Fruit fly (Drosophila melanogaster) whole organism, embryonic: ENCODE data around the gene Obp99a.

Experiments
- Asciz ChIP-seq: fragments of 200-800 bp; sonication (Bioruptor generic); optimal IDR thresholded peaks from 2 replicates; lab custom pipeline; 2017; ENCODE audit warnings: missing biosample characterization, mild to moderate bottlenecking, missing genetic modification characterization, missing genetic modification reagents
- Atf3 ChIP-seq: fragments of 200-800 bp; sonication (Bioruptor generic); optimal IDR thresholded peaks from 3 replicates; lab custom pipeline; 2016; ENCODE audit warnings: missing biosample characterization, missing genetic modification characterization
- CG11456 ChIP-seq: fragments of 200-800 bp; sonication (Bioruptor generic); IDR thresholded peaks from 3 replicates; pipeline ENCODE4 v1.3.6; 2022; ENCODE audit warnings: missing biosample characterization, missing genetic modification characterization
- CG12744 ChIP-seq: fragments of 200-800 bp; sonication (Bioruptor generic); optimal IDR thresholded peaks from 2 replicates; lab custom pipeline; 2016; ENCODE audit warnings: missing biosample characterization, missing genetic modification characterization
- CG12769 ChIP-seq: fragments of 200-800 bp; sonication (Bioruptor generic); optimal IDR thresholded peaks from 2 replicates; lab custom pipeline; 2019; ENCODE audit warnings: missing biosample characterization, mild to moderate bottlenecking, missing genetic modification characterization, moderate library complexity
- CG12942 ChIP-seq: fragments of 200-800 bp; sonication (Bioruptor generic); optimal IDR thresholded peaks from 3 replicates; lab custom pipeline; 2016; ENCODE audit warnings: missing biosample characterization, missing genetic modification characterization
- CG14441 ChIP-seq: fragments of 200-800 bp; sonication (Bioruptor generic); IDR thresholded peaks from 2 replicates; pipeline ENCODE4 v1.3.6; 2022; ENCODE audit warnings: missing biosample characterization, missing genetic modification characterization
- CG14965 ChIP-seq: fragments of 200-800 bp; sonication (Bioruptor generic); optimal IDR thresholded peaks from 2 replicates; lab custom pipeline; 2016; ENCODE audit warnings: missing biosample characterization, missing genetic modification characterization, borderline replicate concordance
- CG1603 ChIP-seq: fragments of 200-800 bp; sonication (Bioruptor generic); optimal IDR thresholded peaks from 2 replicates; lab custom pipeline; 2019; ENCODE audit warnings: missing biosample characterization, mild to moderate bottlenecking, missing genetic modification characterization, moderate library complexity
- CG16779 ChIP-seq: fragments of 200-800 bp; sonication (Bioruptor generic); IDR thresholded peaks from 2 replicates; pipeline ENCODE4 v1.3.6; 2022; ENCODE audit warnings: missing biosample characterization, missing genetic modification characterization
- CG17912 ChIP-seq: fragments of 200-800 bp; sonication (Bioruptor generic); optimal IDR thresholded peaks from 2 replicates; lab custom pipeline; 2018; ENCODE audit warnings: missing biosample characterization, mild to moderate bottlenecking, missing genetic modification characterization
- CG18011 ChIP-seq: fragments of 200-800 bp; sonication (Bioruptor generic); optimal IDR thresholded peaks from 2 replicates; lab custom pipeline; 2017; ENCODE audit warnings: missing biosample characterization, missing genetic modification characterization, mild to moderate bottlenecking, moderate library complexity, missing genotype
- CG2120 ChIP-seq: fragments of 200-800 bp; sonication (Bioruptor generic); optimal IDR thresholded peaks from 3 replicates; lab custom pipeline; 2016; ENCODE audit warnings: missing biosample characterization, missing genetic modification characterization
- CG2199 ChIP-seq: fragments of 200-800 bp; sonication (Bioruptor generic); IDR thresholded peaks from 3 replicates; pipeline ENCODE4 v1.3.6; 2022; ENCODE audit warnings: missing biosample characterization, missing genetic modification characterization
- CG30020 ChIP-seq: fragments of 200-800 bp; optimal IDR thresholded peaks from 2 replicates; lab custom pipeline; 2019; ENCODE audit warnings: missing biosample characterization, mild to moderate bottlenecking, missing genetic modification characterization, moderate library complexity
- CG3065 ChIP-seq: fragments of 200-800 bp; sonication (Bioruptor generic); optimal IDR thresholded peaks from 2 replicates; lab custom pipeline; 2016; ENCODE audit warnings: missing biosample characterization, missing genetic modification characterization
- CG31365 ChIP-seq: fragments of 200-800 bp; sonication (Bioruptor generic); optimal IDR thresholded peaks from 2 replicates; lab custom pipeline; 2018; ENCODE audit warnings: missing biosample characterization, mild to moderate bottlenecking, missing genetic modification characterization
- CG3163 ChIP-seq: fragments of 200-800 bp; sonication (Bioruptor generic); optimal IDR thresholded peaks from 3 replicates; lab custom pipeline; 2016; ENCODE audit warnings: missing biosample characterization, missing genetic modification characterization
- CG33213 ChIP-seq: fragments of 200-800 bp; sonication (Bioruptor generic); optimal IDR thresholded peaks from 3 replicates; lab custom pipeline; 2016; ENCODE audit warnings: missing biosample characterization, missing genetic modification characterization
- CG34224 ChIP-seq: fragments of 200-800 bp; sonication (Bioruptor generic); IDR thresholded peaks from 3 replicates; pipeline ENCODE4 v1.3.6; 2022; ENCODE audit warnings: missing biosample characterization, missing genetic modification characterization; ENCODE audit not compliant: partially characterized antibody
- CG6654 ChIP-seq: fragments of 200-800 bp; sonication (Bioruptor generic); optimal IDR thresholded peaks from 2 replicates; lab custom pipeline; 2017; ENCODE audit warnings: missing biosample characterization, mild to moderate bottlenecking, missing genetic modification characterization
- CG9215 ChIP-seq: fragments of 200-800 bp; sonication (Bioruptor generic); IDR thresholded peaks from 2 replicates; pipeline ENCODE4 v1.3.6; 2022; ENCODE audit warnings: missing biosample characterization, missing genetic modification characterization
- Dip3 ChIP-seq: fragments of 200-800 bp; sonication (Bioruptor generic); optimal IDR thresholded peaks from 3 replicates; lab custom pipeline; 2016; ENCODE audit warnings: missing biosample characterization, missing genetic modification characterization
- Elba2 ChIP-seq: fragments of 200-800 bp; sonication (Bioruptor generic); optimal IDR thresholded peaks from 3 replicates; lab custom pipeline; 2016; ENCODE audit warnings: missing biosample characterization, missing genetic modification characterization
- HLH3B ChIP-seq: fragments of 200-800 bp; sonication (Bioruptor generic); IDR thresholded peaks from 2 replicates; pipeline ENCODE4 v1.3.6; 2022; ENCODE audit warnings: missing biosample characterization, missing genetic modification characterization
- Jarid2 ChIP-seq: fragments of 200-800 bp; sonication (Bioruptor generic); optimal IDR thresholded peaks from 3 replicates; lab custom pipeline; 2017; ENCODE audit warnings: mild to moderate bottlenecking, missing biosample characterization, missing genetic modification reagents, missing genetic modification characterization
- Lpt ChIP-seq: fragments of >200 bp; optimal IDR thresholded peaks from 2 replicates; lab custom pipeline; 2018; ENCODE audit warnings: missing biosample characterization, missing genetic modification characterization
- MBD-R2 ChIP-seq: fragments of 200-800 bp; sonication (Bioruptor generic); IDR thresholded peaks from 2 replicates; pipeline ENCODE4 v1.3.6; 2022; ENCODE audit warnings: missing biosample characterization, missing genetic modification characterization
- Rx ChIP-seq: fragments of 200-800 bp; sonication (Bioruptor generic); IDR thresholded peaks from 2 replicates; pipeline ENCODE4 v1.3.6; 2022; ENCODE audit warnings: missing biosample characterization, missing genetic modification characterization
- Vsx1 ChIP-seq: fragments of 200-800 bp; sonication (Bioruptor generic); optimal IDR thresholded peaks from 2 replicates; lab custom pipeline; 2017; ENCODE audit warnings: missing biosample characterization, mild to moderate bottlenecking, missing genetic modification characterization, missing genetic modification reagents
- ase ChIP-seq: fragments of 200-800 bp; sonication (Bioruptor generic); IDR thresholded peaks from 3 replicates; pipeline ENCODE4 v1.3.6; 2022; ENCODE audit warnings: missing biosample characterization, missing genetic modification characterization
- bowl ChIP-seq: fragments of 200-800 bp; sonication (Bioruptor generic); IDR thresholded peaks from 2 replicates; pipeline ENCODE4 v1.3.6; 2022; ENCODE audit warnings: missing biosample characterization, missing genetic modification characterization
- cas ChIP-seq: fragments of 200-800 bp; sonication (Bioruptor generic); IDR thresholded peaks from 2 replicates; pipeline ENCODE4 v1.3.6; 2022; ENCODE audit warnings: missing biosample characterization, missing genetic modification characterization
- chif ChIP-seq, 2 experiments: fragments of 200-800 bp; sonication (Bioruptor generic); optimal IDR thresholded peaks; 3 replicates each; lab custom pipeline; 2016; ENCODE audit warnings: missing biosample characterization in 2 of 2, missing genetic modification characterization in 2 of 2
- da ChIP-seq: fragments of 200-800 bp; sonication (Bioruptor generic); optimal IDR thresholded peaks from 2 replicates; lab custom pipeline; 2016; ENCODE audit warnings: missing biosample characterization, missing genetic modification characterization
- ftz-f1 ChIP-seq: fragments of 200-800 bp; sonication (Bioruptor generic); optimal IDR thresholded peaks from 2 replicates; lab custom pipeline; 2016; ENCODE audit warnings: missing biosample characterization, missing genetic modification characterization
- gsb-n ChIP-seq: fragments of 200-800 bp; sonication (Bioruptor generic); optimal IDR thresholded peaks from 3 replicates; lab custom pipeline; 2018; ENCODE audit warnings: missing biosample characterization, mild to moderate bottlenecking, missing genetic modification characterization
- hb ChIP-seq: fragments of 200-800 bp; sonication (Bioruptor generic); IDR thresholded peaks from 3 replicates; pipeline ENCODE4 v1.3.6; 2022; ENCODE audit warnings: missing biosample characterization, missing genetic modification characterization; ENCODE audit not compliant: partially characterized antibody
- her ChIP-seq: fragments of 200-800 bp; sonication (Bioruptor generic); optimal IDR thresholded peaks from 2 replicates; lab custom pipeline; 2016; ENCODE audit warnings: missing biosample characterization, missing genetic modification characterization
- jigr1 ChIP-seq: fragments of 200-800 bp; sonication (Bioruptor generic); IDR thresholded peaks from 3 replicates; pipeline ENCODE4 v1.3.6; 2022; ENCODE audit warnings: missing biosample characterization, missing genetic modification characterization
- kni ChIP-seq: fragments of 200-800 bp; sonication (Bioruptor generic); optimal IDR thresholded peaks from 3 replicates; lab custom pipeline; 2017; ENCODE audit warnings: mild to moderate bottlenecking, missing biosample characterization, missing genetic modification reagents, missing genetic modification characterization
- mirr ChIP-seq: fragments of 200-800 bp; sonication (Bioruptor generic); optimal IDR thresholded peaks from 3 replicates; lab custom pipeline; 2018; ENCODE audit warnings: missing biosample characterization, mild to moderate bottlenecking, missing genetic modification characterization
- mld ChIP-seq: fragments of 200-800 bp; sonication (Bioruptor generic); IDR thresholded peaks from 3 replicates; pipeline ENCODE4 v1.3.6; 2022; ENCODE audit warnings: missing biosample characterization, missing genetic modification characterization; ENCODE audit not compliant: partially characterized antibody
- prd ChIP-seq, 3 experiments: fragments of >200 bp in 2 of 3; fragments of 200-800 bp in 1 of 3; sonication (Bioruptor generic) in 1 of 3; optimal IDR thresholded peaks in 2 of 3; IDR thresholded peaks in 1 of 3; 2 replicates in 2 of 3; 3 replicates in 1 of 3; pipeline versions ENCODE4 v1.3.6 to Lab custom; 2017 to 2022; ENCODE audit warnings: missing biosample characterization in 1 of 3, missing genetic modification characterization in 1 of 3
- pros ChIP-seq: fragments of 200-800 bp; sonication (Bioruptor generic); optimal IDR thresholded peaks from 3 replicates; lab custom pipeline; 2019; ENCODE audit warnings: missing biosample characterization, mild to moderate bottlenecking, missing genetic modification characterization, moderate library complexity
- rib ChIP-seq: fragments of 200-800 bp; sonication (Bioruptor generic); IDR thresholded peaks from 2 replicates; pipeline ENCODE4 v1.3.6; 2022; ENCODE audit warnings: missing biosample characterization, missing genetic modification characterization
- sr ChIP-seq: fragments of 200-800 bp; sonication (Bioruptor generic); IDR thresholded peaks from 3 replicates; pipeline ENCODE4 v1.3.6; 2022; ENCODE audit warnings: missing biosample characterization, missing genetic modification characterization
- stwl ChIP-seq: fragments of 200-800 bp; sonication (Bioruptor generic); optimal IDR thresholded peaks from 3 replicates; lab custom pipeline; 2018; ENCODE audit warnings: missing biosample characterization, mild to moderate bottlenecking, missing genetic modification characterization, moderate library complexity
- tgo ChIP-seq: fragments of 200-800 bp; sonication (Bioruptor generic); IDR thresholded peaks from 3 replicates; pipeline ENCODE4 v1.3.6; 2022; ENCODE audit warnings: missing biosample characterization, missing genetic modification characterization
- unc-4 ChIP-seq: fragments of 200-800 bp; sonication (Bioruptor generic); IDR thresholded peaks from 2 replicates; pipeline ENCODE4 v1.3.6; 2022; ENCODE audit warnings: missing biosample characterization, missing genetic modification characterization; ENCODE audit not compliant: partially characterized antibody
- wdn ChIP-seq: fragments of 200-800 bp; sonication (Bioruptor generic); IDR thresholded peaks from 2 replicates; pipeline ENCODE4 v1.3.6; 2022; ENCODE audit warnings: missing biosample characterization, missing genetic modification characterization

Obp99a gene

dm6 chr3R:29675333-29675732, 3.9 kb downstream of the Obp99a start, which contains the start of the genes Bub3 and Cap-D2 (continued):
- TF ChIP-seq CG9215 (GFP tag; lab: Robert Waterston, UW), result peak; percentile 53
- no peak for TF ChIP-seq prd (optimal IDR thresholded peaks at IDR 0.05; lab: Kevin White, UChicago)
- TF ChIP-seq prd (GFP tag; IDR thresholded peaks at IDR 0.05; lab: Robert Waterston, UW), result peak; percentile 77
- TF ChIP-seq hb (GFP tag; lab: Robert Waterston, UW), result peak; percentile 76
- peak; percentile 55 for TF ChIP-seq her (GFP tag; lab: Kevin White, UChicago)
- TF ChIP-seq jigr1 (GFP tag; lab: Robert Waterston, UW), result no peak
- TF ChIP-seq MBD-R2, result peak; percentile 94
- peak; percentile 53 for TF ChIP-seq CG12744
- TF ChIP-seq CG2199 (GFP tag; lab: Robert Waterston, UW), result no peak
- no peak for TF ChIP-seq CG18011 (GFP tag; lab: Kevin White, UChicago)
- peak; percentile 84 for TF ChIP-seq unc-4 (GFP tag; lab: Robert Waterston, UW)
- TF ChIP-seq CG31365, result peak; percentile 14
- TF ChIP-seq CG16779 (GFP tag; lab: Robert Waterston, UW), result no peak
- no peak for TF ChIP-seq sr
- peak; percentile 56; the same call in 1 of the 2 replicates for TF ChIP-seq rib (GFP tag; lab: Robert Waterston, UW)
- no peak for TF ChIP-seq cas (GFP tag; lab: Robert Waterston, UW)
- TF ChIP-seq CG34224 (GFP tag; lab: Robert Waterston, UW), result peak; percentile 90
- peak; percentile 45 for TF ChIP-seq Atf3
- peak; percentile 72 for TF ChIP-seq Dip3 (GFP tag; lab: Kevin White, UChicago)
- peak; percentile 66 for TF ChIP-seq ase (GFP tag; lab: Robert Waterston, UW)
- TF ChIP-seq CG33213 (GFP tag; lab: Kevin White, UChicago), result peak; percentile 71
- no peak for TF ChIP-seq da (GFP tag; lab: Kevin White, UChicago)
- TF ChIP-seq mld, result no peak
- 0 out of 3 replicates have a peak, but pooled peaks have one; percentile 13 for TF ChIP-seq CG11456 (GFP tag; lab: Robert Waterston, UW)
- no peak for TF ChIP-seq CG14965 (GFP tag; lab: Kevin White, UChicago)
- TF ChIP-seq CG17912 (GFP tag; lab: Kevin White, UChicago), result no peak
- TF ChIP-seq tgo, result peak; percentile 57; the same call in 2 of the 3 replicates
- TF ChIP-seq ftz-f1 (GFP tag; lab: Kevin White, UChicago), result no peak
- TF ChIP-seq HLH3B (GFP tag; lab: Robert Waterston, UW), result peak; percentile 67
- no peak for TF ChIP-seq Vsx1
- TF ChIP-seq CG12769, result no peak
- no peak for TF ChIP-seq kni (GFP tag; lab: Kevin White, UChicago)
- TF ChIP-seq mirr, result no peak
- TF ChIP-seq bowl, result peak; percentile 40; the same call in 1 of the 2 replicates
- peak; percentile 80 for TF ChIP-seq CG1603 (tag; lab: Kevin White, UChicago)
- peak; percentile 57 for TF ChIP-seq CG12942 (GFP tag; lab: Kevin White, UChicago)
- TF ChIP-seq Jarid2, result no peak
- 0 out of 2 replicates have a peak, but pooled peaks have one; percentile 45 for TF ChIP-seq wdn (GFP tag; lab: Robert Waterston, UW)
- TF ChIP-seq Rx (GFP tag; lab: Robert Waterston, UW), result peak; percentile 34; the same call in 1 of the 2 replicates
- peak; percentile 71 to 79 for TF ChIP-seq chif (GFP tag; optimal IDR thresholded peaks at IDR 0.05; lab: Kevin White, UChicago)
- peak; percentile 12 for TF ChIP-seq CG6654 (GFP tag; lab: Kevin White, UChicago)
- no peak for TF ChIP-seq pros (GFP tag; lab: Kevin White, UChicago)
- peak; percentile 44 for TF ChIP-seq CG3163 (GFP tag; lab: Kevin White, UChicago)
- TF ChIP-seq CG30020 (tag; lab: Kevin White, UChicago), result no peak
- no peak for TF ChIP-seq Asciz (GFP tag; lab: Kevin White, UChicago)
- TF ChIP-seq Elba2, result peak; percentile 47
- no peak for TF ChIP-seq CG3065 (GFP tag; lab: Kevin White, UChicago)
- TF ChIP-seq stwl (tag; lab: Kevin White, UChicago), result peak; percentile 71
- no peak for TF ChIP-seq gsb-n
- TF ChIP-seq CG14441, result peak; percentile 70
- peak; percentile 84 for TF ChIP-seq CG2120
- no peak for TF ChIP-seq Lpt
